Fruit fly (Drosophila melanogaster): Measurements from ENCODE around the gene CG14645.

CG14645 gene

dm6 chr3R:4353569-4353968 lies 18.7 kb downstream of the CG14645 start:
- TF ChIP-seq cic (GFP tag; optimal IDR thresholded peaks at IDR 0.05) (no peak), Hr96 (GFP tag; optimal IDR thresholded peaks at IDR 0.05) (no peak), kay (GFP tag; ENCODE audit: borderline replicate concordance) (no peak), tj (GFP tag; optimal IDR thresholded peaks at IDR 0.05) (no peak), bab1 (GFP tag; optimal IDR thresholded peaks at IDR 0.05) (no peak)

dm6 chr3R:4359625-4360024 lies 24.7 kb downstream of the CG14645 start, which contains the start of gene CG1090:
Gene CG1090 (plus strand): TSS chr3R:4359883.
- TF ChIP-seq CG33017 (tag; optimal IDR thresholded peaks at IDR 0.05) (peak; percentile 7), CG12768 (GFP tag; optimal IDR thresholded peaks at IDR 0.05) (peak; percentile 9), CG14711 (tag; optimal IDR thresholded peaks at IDR 0.05) (no peak), ovo (GFP tag; optimal IDR thresholded peaks at IDR 0.05) (no peak), CG5204 (GFP tag; optimal IDR thresholded peaks at IDR 0.05) (no peak)

- TF ChIP-seq CG33017 (tag; optimal IDR thresholded peaks at IDR 0.05) (peak; percentile 12), CG1620 (GFP tag; optimal IDR thresholded peaks at IDR 0.05) (no peak), Mnt (GFP tag; optimal IDR thresholded peaks at IDR 0.05) (no peak), ovo (GFP tag; optimal IDR thresholded peaks at IDR 0.05) (peak; percentile 8)
Observed at dm6 chr3R:4360668-4361110, 25.8 kb downstream of the CG14645 start.

dm6 chr3R:4362010-4362409 lies 27.1 kb downstream of the CG14645 start:
- no peak for TF ChIP-seq CG11617 (GFP tag; optimal IDR thresholded peaks at IDR 0.05)
- TF ChIP-seq Crg-1 (GFP tag; optimal IDR thresholded peaks at IDR 0.05) = no peak
- TF ChIP-seq kay (GFP tag; ENCODE audit: borderline replicate concordance) = no peak
- no peak for TF ChIP-seq CG14711 (tag; optimal IDR thresholded peaks at IDR 0.05)
- TF ChIP-seq bab1 (GFP tag; optimal IDR thresholded peaks at IDR 0.05) = no peak
- TF ChIP-seq cnc (optimal IDR thresholded peaks at IDR 0.05) = no peak
- no peak for TF ChIP-seq CG1620 (GFP tag; optimal IDR thresholded peaks at IDR 0.05)
- no peak for TF ChIP-seq CG12768 (GFP tag; optimal IDR thresholded peaks at IDR 0.05)

dm6 chr3R:4378363-4379354 lies 43.8 kb downstream of the CG14645 start, which contains the start of gene Sfxn1-3:
Gene Sfxn1-3 (plus strand): TSS chr3R:4378600.
- TF ChIP-seq ovo (GFP tag; optimal IDR thresholded peaks at IDR 0.05) (peak; percentile 73), tj (GFP tag; optimal IDR thresholded peaks at IDR 0.05) (peak; percentile 29), Mnt (GFP tag; optimal IDR thresholded peaks at IDR 0.05) (peak; percentile 92), CG33017 (tag; optimal IDR thresholded peaks at IDR 0.05) (peak; percentile 55), Crg-1 (GFP tag; optimal IDR thresholded peaks at IDR 0.05) (peak; percentile 79), CG12768 (GFP tag; optimal IDR thresholded peaks at IDR 0.05) (peak; percentile 95), cic (GFP tag; optimal IDR thresholded peaks at IDR 0.05) (peak; percentile 95), pad (GFP tag; optimal IDR thresholded peaks at IDR 0.05) (peak; percentile 96), CG14711 (tag; optimal IDR thresholded peaks at IDR 0.05) (peak; percentile 36), CG7101 (tag; optimal IDR thresholded peaks at IDR 0.05) (peak; percentile 71), Hr96 (GFP tag; optimal IDR thresholded peaks at IDR 0.05) (peak; percentile 63), CG11617 (GFP tag; optimal IDR thresholded peaks at IDR 0.05) (peak; percentile 55), CG7045 (GFP tag; optimal IDR thresholded peaks at IDR 0.05) (peak; percentile 27), kay (GFP tag; ENCODE audit: borderline replicate concordance) (peak; percentile 89), CG5204 (GFP tag; optimal IDR thresholded peaks at IDR 0.05) (no peak), toe (GFP tag; optimal IDR thresholded peaks at IDR 0.05) (no peak), Clk (GFP tag; optimal IDR thresholded peaks at IDR 0.05) (no peak), CG1620 (GFP tag; optimal IDR thresholded peaks at IDR 0.05) (no peak), cnc (optimal IDR thresholded peaks at IDR 0.05) (no peak), bab1 (GFP tag; optimal IDR thresholded peaks at IDR 0.05) (peak; percentile 78)

dm6 chr3R:4381079-4381919 lies 46.4 kb downstream of the CG14645 start, which contains the start of gene Cont:
Gene Cont (plus strand): TSS chr3R:4381306.
- peak; percentile 62 for TF ChIP-seq bab1 (GFP tag; optimal IDR thresholded peaks at IDR 0.05)
- peak; percentile 8 for TF ChIP-seq cic (GFP tag; optimal IDR thresholded peaks at IDR 0.05)
- TF ChIP-seq cnc (optimal IDR thresholded peaks at IDR 0.05) = no peak
- no peak for TF ChIP-seq CG5204 (GFP tag; optimal IDR thresholded peaks at IDR 0.05)
- TF ChIP-seq Mnt (GFP tag; optimal IDR thresholded peaks at IDR 0.05) = peak; percentile 43
- peak; percentile 26 for TF ChIP-seq Crg-1 (GFP tag; optimal IDR thresholded peaks at IDR 0.05)
- peak; percentile 41 for TF ChIP-seq CG1620 (GFP tag; optimal IDR thresholded peaks at IDR 0.05)
- TF ChIP-seq CG11617 (GFP tag; optimal IDR thresholded peaks at IDR 0.05) = peak; percentile 15
- no peak for TF ChIP-seq CG12768 (GFP tag; optimal IDR thresholded peaks at IDR 0.05)
- peak; percentile 30 for TF ChIP-seq CG7101 (tag; optimal IDR thresholded peaks at IDR 0.05)
- peak; percentile 52 for TF ChIP-seq tj (GFP tag; optimal IDR thresholded peaks at IDR 0.05)

Data from whole organism, adult.